Fruit fly (Drosophila melanogaster) whole organism, embryonic: ENCODE data around the gene CG32354.

ENCODE experiments used
- Atf3 ChIP-seq: fragments of 200-800 bp; sonication (Bioruptor generic); optimal IDR thresholded peaks from 3 replicates; lab custom pipeline; 2016; ENCODE audit warnings: missing biosample characterization, missing genetic modification characterization
- CG10321 ChIP-seq: fragments of 200-800 bp; sonication (Bioruptor generic); IDR thresholded peaks from 2 replicates; pipeline ENCODE4 v1.3.6; 2022; ENCODE audit warnings: missing biosample characterization, missing genetic modification characterization
- CG14014 ChIP-seq: fragments of 200-800 bp; sonication (Bioruptor generic); IDR thresholded peaks from 2 replicates; pipeline ENCODE4 v1.3.6; 2022; ENCODE audit warnings: missing biosample characterization, missing genetic modification characterization
- CG14860 ChIP-seq: fragments of 200-800 bp; sonication (Bioruptor generic); IDR thresholded peaks from 3 replicates; pipeline ENCODE4 v1.3.6; 2022; ENCODE audit warnings: missing biosample characterization, missing genetic modification characterization; ENCODE audit not compliant: partially characterized antibody
- CG1529 ChIP-seq: fragments of 200-800 bp; sonication (Bioruptor generic); optimal IDR thresholded peaks from 3 replicates; lab custom pipeline; 2018; ENCODE audit warnings: missing biosample characterization, missing genetic modification characterization
- CG17385 ChIP-seq: fragments of 200-800 bp; sonication (Bioruptor generic); optimal IDR thresholded peaks from 3 replicates; lab custom pipeline; 2018; ENCODE audit warnings: missing biosample characterization, mild to moderate bottlenecking, missing genetic modification characterization
- CG18599 ChIP-seq: fragments of 200-800 bp; sonication (Bioruptor generic); optimal IDR thresholded peaks from 3 replicates; lab custom pipeline; 2017; ENCODE audit warnings: missing biosample characterization, missing genetic modification characterization, mild to moderate bottlenecking, moderate library complexity, missing genetic modification reagents
- CG32767 ChIP-seq: fragments of 200-800 bp; sonication (Bioruptor generic); IDR thresholded peaks from 2 replicates; pipeline ENCODE4 v1.3.6; 2022; ENCODE audit warnings: missing biosample characterization, missing genetic modification characterization
- CG3995 ChIP-seq: fragments of 200-800 bp; sonication (Bioruptor generic); optimal IDR thresholded peaks from 3 replicates; lab custom pipeline; 2016; ENCODE audit warnings: missing biosample characterization, missing genetic modification characterization
- CG4404 ChIP-seq: fragments of 200-800 bp; sonication (Bioruptor generic); IDR thresholded peaks from 2 replicates; pipeline ENCODE4 v1.3.6; 2022; ENCODE audit warnings: missing biosample characterization, missing genetic modification characterization
- CG6654 ChIP-seq: fragments of 200-800 bp; sonication (Bioruptor generic); optimal IDR thresholded peaks from 2 replicates; lab custom pipeline; 2017; ENCODE audit warnings: missing biosample characterization, mild to moderate bottlenecking, missing genetic modification characterization
- CG7357 ChIP-seq: fragments of 200-800 bp; sonication (Bioruptor generic); IDR thresholded peaks from 3 replicates; pipeline ENCODE4 v1.3.6; 2022; ENCODE audit warnings: missing biosample characterization, missing genetic modification characterization
- Chrac-16 ChIP-seq: fragments of 200-800 bp; sonication (Bioruptor generic); optimal IDR thresholded peaks from 3 replicates; lab custom pipeline; 2016; ENCODE audit warnings: missing biosample characterization, missing genetic modification characterization
- Deaf1 ChIP-seq: fragments of 200-800 bp; optimal IDR thresholded peaks from 3 replicates; lab custom pipeline; 2019; ENCODE audit warnings: missing biosample characterization, mild to moderate bottlenecking, missing genetic modification characterization, moderate library complexity
- Drgx ChIP-seq: fragments of 200-800 bp; sonication (Bioruptor generic); IDR thresholded peaks from 2 replicates; pipeline ENCODE4 v1.3.6; 2022; ENCODE audit warnings: missing biosample characterization, missing genetic modification characterization
- MTF-1 ChIP-seq: fragments of 200-800 bp; sonication (Bioruptor generic); optimal IDR thresholded peaks from 2 replicates; lab custom pipeline; 2018; ENCODE audit warnings: missing biosample characterization, mild to moderate bottlenecking, missing genetic modification characterization, borderline replicate concordance
- Med ChIP-seq: fragments of 200-800 bp; sonication (Bioruptor generic); peaks from one replicate; lab custom pipeline; 2016; ENCODE audit warnings: missing biosample characterization, missing genetic modification characterization, mild to moderate bottlenecking, inconsistent platforms, moderate library complexity
- NC2β ChIP-seq: fragments of 200-800 bp; sonication (Bioruptor generic); optimal IDR thresholded peaks from 2 replicates; lab custom pipeline; 2016; ENCODE audit warnings: missing biosample characterization, missing genetic modification characterization
- NFAT ChIP-seq: fragments of 200-800 bp; sonication (Bioruptor generic); IDR thresholded peaks from 2 replicates; pipeline ENCODE4 v1.3.6; 2022; ENCODE audit warnings: missing biosample characterization, missing genetic modification characterization
- Sry-β ChIP-seq: fragments of 200-800 bp; sonication (Bioruptor generic); optimal IDR thresholded peaks from 2 replicates; lab custom pipeline; 2018; ENCODE audit warnings: missing biosample characterization, mild to moderate bottlenecking, missing genetic modification characterization, moderate library complexity
- Tbp ChIP-seq: fragments of >200 bp; optimal IDR thresholded peaks from 2 replicates; lab custom pipeline; 2018; ENCODE audit warnings: missing biosample characterization, missing genetic modification characterization
- Trl ChIP-seq, 3 experiments: fragments of >200 bp in 2 of 3; fragments of 200-800 bp in 1 of 3; sonication (Bioruptor generic) in 1 of 3; optimal IDR thresholded peaks; 2 replicates in 1 of 3; 3 replicates in 2 of 3; lab custom pipeline; 2016 to 2017; ENCODE audit warnings: missing biosample characterization in 1 of 3, missing genetic modification characterization in 1 of 3
- ash1 ChIP-seq: fragments of 200-800 bp; sonication (Bioruptor generic); optimal IDR thresholded peaks from 2 replicates; lab custom pipeline; 2018; ENCODE audit warnings: missing biosample characterization, mild to moderate bottlenecking, missing genetic modification characterization
- ato ChIP-seq: fragments of 200-800 bp; sonication (Bioruptor generic); IDR thresholded peaks from 2 replicates; pipeline ENCODE4 v1.3.6; 2022; ENCODE audit warnings: missing biosample characterization, missing genetic modification characterization; ENCODE audit not compliant: partially characterized antibody
- bigmax ChIP-seq: fragments of 200-800 bp; sonication (Bioruptor generic); optimal IDR thresholded peaks from 2 replicates; lab custom pipeline; 2018; ENCODE audit warnings: missing biosample characterization, mild to moderate bottlenecking, missing genetic modification characterization
- br ChIP-seq: fragments of >200 bp; optimal IDR thresholded peaks from 2 replicates; lab custom pipeline; 2017
- caup ChIP-seq: fragments of 200-800 bp; sonication (Bioruptor generic); optimal IDR thresholded peaks from 3 replicates; lab custom pipeline; 2017; ENCODE audit warnings: missing biosample characterization, mild to moderate bottlenecking, missing genetic modification characterization, moderate library complexity; ENCODE audit not compliant: severe bottlenecking
- chn ChIP-seq: fragments of 200-800 bp; sonication (Bioruptor generic); optimal IDR thresholded peaks from 2 replicates; lab custom pipeline; 2016; ENCODE audit warnings: missing biosample characterization, missing genetic modification characterization
- gsb ChIP-seq: fragments of 200-800 bp; sonication (Bioruptor generic); IDR thresholded peaks from 2 replicates; pipeline ENCODE4 v1.3.6; 2022; ENCODE audit warnings: missing biosample characterization, missing genetic modification characterization
- hth ChIP-seq: fragments of >200 bp; optimal IDR thresholded peaks from 2 replicates; lab custom pipeline; 2017; ENCODE audit warnings: inconsistent platforms
- insv ChIP-seq, 2 experiments: fragments of 200-800 bp; sonication (Bioruptor generic); optimal IDR thresholded peaks; 3 replicates each; lab custom pipeline; 2016 to 2018; ENCODE audit warnings: missing biosample characterization in 2 of 2, missing genetic modification characterization in 2 of 2
- ken ChIP-seq: fragments of 200-800 bp; sonication (Bioruptor generic); IDR thresholded peaks from 3 replicates; pipeline ENCODE4 v1.3.6; 2022; ENCODE audit warnings: missing biosample characterization, missing genetic modification characterization
- luna ChIP-seq: fragments of 200-800 bp; sonication (Bioruptor generic); optimal IDR thresholded peaks from 2 replicates; lab custom pipeline; 2016; ENCODE audit warnings: missing biosample characterization, missing genetic modification characterization
- nerfin-2 ChIP-seq: fragments of 200-800 bp; sonication (Bioruptor generic); IDR thresholded peaks from 2 replicates; pipeline ENCODE4 v1.3.6; 2022; ENCODE audit warnings: missing biosample characterization, missing genetic modification characterization; ENCODE audit not compliant: partially characterized antibody
- psq ChIP-seq: fragments of 200-800 bp; sonication (Bioruptor generic); optimal IDR thresholded peaks from 2 replicates; lab custom pipeline; 2017; ENCODE audit warnings: missing biosample characterization, missing genetic modification characterization
- pzg ChIP-seq: fragments of 200-800 bp; sonication (Bioruptor generic); optimal IDR thresholded peaks from 3 replicates; lab custom pipeline; 2018; ENCODE audit warnings: missing biosample characterization, mild to moderate bottlenecking, missing genetic modification characterization, moderate library complexity
- run ChIP-seq: fragments of 200-800 bp; sonication (Bioruptor generic); optimal IDR thresholded peaks from 3 replicates; lab custom pipeline; 2018; ENCODE audit warnings: missing biosample characterization, mild to moderate bottlenecking, missing genetic modification characterization
- seq ChIP-seq: fragments of 200-800 bp; sonication (Bioruptor generic); IDR thresholded peaks from 2 replicates; pipeline ENCODE4 v1.3.6; 2022; ENCODE audit warnings: missing biosample characterization, missing genetic modification characterization
- slou ChIP-seq: fragments of 200-800 bp; sonication (Bioruptor generic); optimal IDR thresholded peaks from 3 replicates; lab custom pipeline; 2016; ENCODE audit warnings: missing biosample characterization, missing genetic modification characterization
- so ChIP-seq: fragments of 200-800 bp; sonication (Bioruptor generic); IDR thresholded peaks from 3 replicates; pipeline ENCODE4 v1.3.6; 2022; ENCODE audit warnings: missing biosample characterization, missing genetic modification characterization
- tup ChIP-seq: fragments of 200-800 bp; sonication (Bioruptor generic); optimal IDR thresholded peaks from 2 replicates; lab custom pipeline; 2016; ENCODE audit warnings: missing biosample characterization, mild to moderate bottlenecking, missing genetic modification characterization, moderate library complexity
- zf30C ChIP-seq: fragments of 200-800 bp; sonication (Bioruptor generic); optimal IDR thresholded peaks from 3 replicates; lab custom pipeline; 2018; ENCODE audit warnings: missing biosample characterization, mild to moderate bottlenecking, missing genetic modification characterization

CG32354 gene

dm6 chr3L:8449800-8450690 lies 28.0 kb upstream of the CG32354 start, which contains the start of gene Gug (continued):
- TF ChIP-seq CG3995 (GFP tag; lab: Kevin White, UChicago): no peak
- TF ChIP-seq bigmax (GFP tag; lab: Kevin White, UChicago): no peak
- TF ChIP-seq Trl (optimal IDR thresholded peaks at IDR 0.05; lab: Kevin White, UChicago): peak in 1 of 2 experiments; percentile 73
- no peak for TF ChIP-seq Trl (GFP tag; optimal IDR thresholded peaks at IDR 0.05; lab: Kevin White, UChicago)
- TF ChIP-seq CG32767 (GFP tag; lab: Robert Waterston, UW): no peak
- no peak for TF ChIP-seq CG1529 (GFP tag; lab: Kevin White, UChicago)
- TF ChIP-seq Sry-β: no peak
- no peak for TF ChIP-seq CG14860
- TF ChIP-seq CG7357 (GFP tag; lab: Robert Waterston, UW): no peak
- peak; percentile 96 for TF ChIP-seq Drgx (GFP tag; lab: Robert Waterston, UW)
- TF ChIP-seq NC2β (GFP tag; lab: Kevin White, UChicago): no peak
- TF ChIP-seq CG18599 (GFP tag; lab: Kevin White, UChicago): peak; percentile 13
- TF ChIP-seq Med (GFP tag; lab: Kevin White, UChicago): peak; percentile 76
- no peak for TF ChIP-seq ash1
- TF ChIP-seq caup (GFP tag; lab: Kevin White, UChicago): no peak
- no peak for TF ChIP-seq Atf3 (GFP tag; lab: Kevin White, UChicago)
- no peak for TF ChIP-seq psq (GFP tag; lab: Kevin White, UChicago)
- TF ChIP-seq slou (GFP tag; lab: Kevin White, UChicago): no peak
- TF ChIP-seq run (tag; lab: Kevin White, UChicago): no peak
- TF ChIP-seq br (lab: Kevin White, UChicago): no peak
- peak; percentile 62 for TF ChIP-seq Deaf1
- TF ChIP-seq CG6654 (GFP tag; lab: Kevin White, UChicago): no peak
- no peak for TF ChIP-seq nerfin-2 (GFP tag; lab: Robert Waterston, UW)
- no peak for TF ChIP-seq so (GFP tag; lab: Robert Waterston, UW)
- TF ChIP-seq hth: no peak
- TF ChIP-seq Tbp (GFP tag; lab: Kevin White, UChicago): no peak
- no peak for TF ChIP-seq CG10321 (GFP tag; lab: Robert Waterston, UW)
- peak; percentile 90 for TF ChIP-seq pzg (GFP tag; lab: Kevin White, UChicago)
- TF ChIP-seq CG4404 (GFP tag; lab: Robert Waterston, UW): no peak
- peak; percentile 24; the same call in 1 of the 2 replicates for TF ChIP-seq NFAT (GFP tag; lab: Robert Waterston, UW)
- no peak for TF ChIP-seq CG14014 (GFP tag; lab: Robert Waterston, UW)
- TF ChIP-seq ato (GFP tag; lab: Robert Waterston, UW): no peak
- TF ChIP-seq gsb (GFP tag; lab: Robert Waterston, UW): no peak
- peak; percentile 96 for TF ChIP-seq CG17385 (GFP tag; lab: Kevin White, UChicago)
- TF ChIP-seq Chrac-16 (GFP tag; lab: Kevin White, UChicago): no peak
- no peak for TF ChIP-seq chn (GFP tag; lab: Kevin White, UChicago)
- no peak for TF ChIP-seq seq (GFP tag; lab: Robert Waterston, UW)
- TF ChIP-seq luna (GFP tag; lab: Kevin White, UChicago): no peak
- no peak for TF ChIP-seq tup (GFP tag; lab: Kevin White, UChicago)
- TF ChIP-seq MTF-1 (GFP tag; lab: Kevin White, UChicago): no peak
- TF ChIP-seq insv (GFP tag; optimal IDR thresholded peaks at IDR 0.05; lab: Kevin White, UChicago): no peak
- no peak for TF ChIP-seq zf30C (GFP tag; lab: Kevin White, UChicago)
- TF ChIP-seq ken (GFP tag; lab: Robert Waterston, UW): peak; percentile 57; the same call in 1 of the 3 replicates
